Worm (Caenorhabditis elegans) whole organism, midembryonic: ENCODE measurements around the gene C05D11.1.

ENCODE experiments used
- T22C8.4 ChIP-seq: fragments of 200-800 bp; sonication (Bioruptor generic); IDR thresholded peaks from 2 replicates; pipeline ENCODE4 v1.3.6; 2022; ENCODE audit warnings: missing genetic modification characterization, missing compliant biosample characterization
- cog-1 ChIP-seq: sonication (generic microtip); optimal IDR thresholded peaks from 2 replicates; lab custom pipeline; 2016; ENCODE audit warnings: missing genetic modification characterization, missing compliant biosample characterization
- flt-1 ChIP-seq: fragments of 200-800 bp; sonication (Bioruptor generic); IDR thresholded peaks from 2 replicates; pipeline ENCODE4 v1.3.6; 2022; ENCODE audit warnings: missing genetic modification characterization, missing compliant biosample characterization
- klf-2 ChIP-seq: fragments of 200-800 bp; sonication (Bioruptor generic); conservative IDR thresholded peaks from 2 replicates; pipeline ENCODE4 v1.3.6; 2022; ENCODE audit warnings: missing genetic modification reagents, missing genetic modification characterization, missing compliant biosample characterization
- med-1 ChIP-seq: sonication (generic microtip); optimal IDR thresholded peaks from 2 replicates; lab custom pipeline; 2017; ENCODE audit warnings: missing genetic modification characterization, mild to moderate bottlenecking, missing compliant biosample characterization, antibody characterized with exemption, missing genetic modification reagents; ENCODE audit not compliant: insufficient read depth
- ref-1 ChIP-seq: fragments of 200-800 bp; sonication (Bioruptor generic); conservative IDR thresholded peaks from 2 replicates; pipeline ENCODE4 v1.3.6; 2022; ENCODE audit warnings: missing genetic modification reagents, missing genetic modification characterization, missing compliant biosample characterization
- tab-1 ChIP-seq: fragments of 200-800 bp; sonication (Bioruptor generic); IDR thresholded peaks from 2 replicates; pipeline ENCODE4 v1.3.6; 2022; ENCODE audit warnings: missing genetic modification characterization, missing compliant biosample characterization
- ztf-23 ChIP-seq: fragments of 200-800 bp; sonication (Bioruptor generic); IDR thresholded peaks from 2 replicates; pipeline ENCODE4 v1.3.6; 2022; ENCODE audit warnings: missing genetic modification reagents, missing genetic modification characterization, missing compliant biosample characterization
- ztf-29 ChIP-seq: fragments of 200-800 bp; sonication (Bioruptor generic); IDR thresholded peaks from 2 replicates; pipeline ENCODE4 v1.3.6; 2022; ENCODE audit warnings: missing genetic modification reagents, missing genetic modification characterization, missing compliant biosample characterization

Gene C05D11.1

ce11 chrIII:6478256-6479004, 42.0 kb downstream of the C05D11.1 start, which contains the start of gene zip-8:
zip-8 (plus strand) TSS chrIII:6478955.
- TF ChIP-seq cog-1 (tag; lab: Kevin White, UChicago) (no peak), ref-1 (GFP tag; lab: Robert Waterston, UW) (no peak), ztf-23 (no peak), ztf-29 (no peak), tab-1 (GFP tag; lab: Robert Waterston, UW) (no peak), T22C8.4 (GFP tag; lab: Robert Waterston, UW) (no peak), klf-2 (GFP tag; lab: Robert Waterston, UW) (no peak), med-1 (GFP tag; lab: Kevin White, UChicago) (no peak), flt-1 (GFP tag; lab: Robert Waterston, UW) (no peak)

ce11 chrIII:6479439-6479838, 43.0 kb downstream of the C05D11.1 start:
- TF ChIP-seq klf-2 (GFP tag; lab: Robert Waterston, UW): no peak
- TF ChIP-seq cog-1 (tag; lab: Kevin White, UChicago): no peak
- TF ChIP-seq flt-1 (GFP tag; lab: Robert Waterston, UW): no peak
- no peak for TF ChIP-seq ztf-29

ce11 chrIII:6482918-6483317, 46.5 kb downstream of the C05D11.1 start, which contains the start of gene chtb-2:
chtb-2 (plus strand) TSS chrIII:6483218.
- no peak for TF ChIP-seq ztf-23
- no peak for TF ChIP-seq med-1 (GFP tag; lab: Kevin White, UChicago)
- TF ChIP-seq ztf-29: no peak
- no peak for TF ChIP-seq klf-2 (GFP tag; lab: Robert Waterston, UW)
- no peak for TF ChIP-seq cog-1 (tag; lab: Kevin White, UChicago)
- TF ChIP-seq T22C8.4 (GFP tag; lab: Robert Waterston, UW): no peak
- no peak for TF ChIP-seq tab-1 (GFP tag; lab: Robert Waterston, UW)
- no peak for TF ChIP-seq flt-1 (GFP tag; lab: Robert Waterston, UW)
- no peak for TF ChIP-seq ref-1 (GFP tag; lab: Robert Waterston, UW)

ce11 chrIII:6488916-6489315, 52.5 kb downstream of the C05D11.1 start:
- TF ChIP-seq med-1 (GFP tag; lab: Kevin White, UChicago) (no peak), T22C8.4 (GFP tag; lab: Robert Waterston, UW) (no peak), ztf-29 (no peak), ref-1 (GFP tag; lab: Robert Waterston, UW) (no peak), ztf-23 (no peak), tab-1 (GFP tag; lab: Robert Waterston, UW) (no peak), klf-2 (GFP tag; lab: Robert Waterston, UW) (no peak), cog-1 (tag; lab: Kevin White, UChicago) (no peak), flt-1 (GFP tag; lab: Robert Waterston, UW) (no peak)

- TF ChIP-seq ref-1 (GFP tag; lab: Robert Waterston, UW) (no peak), ztf-29 (no peak), klf-2 (GFP tag; lab: Robert Waterston, UW) (no peak)
Measured at ce11 chrIII:6489493-6489892, 53.1 kb downstream of the C05D11.1 start, which contains the start of gene rpt-3. rpt-3 (plus strand) TSS chrIII:6489793.
